Worm (Caenorhabditis elegans) whole organism, young adult: Measurements from ENCODE around the gene T23D5.8.
"Not testable (repeated sequence)": the region's sequence is repeated elsewhere in the genome, so short reads cannot be mapped to it uniquely, and the experiment has no call there.

Experiments
- B0019.2 ChIP-seq: fragments of 200-800 bp; sonication (Bioruptor generic); conservative IDR thresholded peaks from 2 replicates; pipeline ENCODE4 v1.3.6; 2022; ENCODE audit warnings: missing genetic modification reagents, missing genetic modification characterization, missing compliant biosample characterization
- B0336.3 ChIP-seq: fragments of 200-800 bp; sonication (Bioruptor generic); IDR thresholded peaks from 2 replicates; pipeline ENCODE4 v1.3.6; 2022; ENCODE audit warnings: missing genetic modification characterization, missing compliant biosample characterization
- C06A6.2 ChIP-seq: fragments of 200-800 bp; sonication (Bioruptor generic); conservative IDR thresholded peaks from 2 replicates; pipeline ENCODE4 v1.3.6; 2022; ENCODE audit warnings: missing genetic modification characterization, missing compliant biosample characterization
- F37B4.10 ChIP-seq: fragments of 200-800 bp; sonication (Bioruptor generic); IDR thresholded peaks from 2 replicates; pipeline ENCODE4 v1.3.6; 2022; ENCODE audit warnings: missing genetic modification characterization, missing compliant biosample characterization
- F55B11.4 ChIP-seq: sonication (generic microtip); optimal IDR thresholded peaks from 2 replicates; lab custom pipeline; 2016; ENCODE audit warnings: missing compliant biosample characterization, missing genetic modification characterization, borderline replicate concordance; ENCODE audit not compliant: insufficient read depth
- K12H6.12 ChIP-seq: fragments of 200-800 bp; sonication (Bioruptor generic); optimal IDR thresholded peaks from 2 replicates; lab custom pipeline; 2018; ENCODE audit warnings: mild to moderate bottlenecking, missing genetic modification characterization, missing compliant biosample characterization
- Y56A3A.18 ChIP-seq: fragments of 200-800 bp; sonication (Bioruptor generic); IDR thresholded peaks from 2 replicates; pipeline ENCODE4 v1.3.6; 2022; ENCODE audit warnings: missing genetic modification reagents, missing genetic modification characterization, missing compliant biosample characterization
- Y67H2A.10 ChIP-seq: fragments of 200-800 bp; sonication (Bioruptor generic); conservative IDR thresholded peaks from 2 replicates; pipeline ENCODE4 v1.3.6; 2022; ENCODE audit warnings: missing genetic modification reagents, missing genetic modification characterization, missing compliant biosample characterization
- Y95B8A.8 ChIP-seq: fragments of 200-800 bp; sonication (Bioruptor generic); IDR thresholded peaks from 2 replicates; pipeline ENCODE4 v1.3.6; 2022; ENCODE audit warnings: missing genetic modification reagents, missing genetic modification characterization, missing compliant biosample characterization
- ama-1 ChIP-seq, 3 experiments: fragments of 150-350 bp in 1 of 3; sonication (generic microtip) in 2 of 3; optimal IDR thresholded peaks; 2 replicates each; lab custom pipeline; 2014 to 2018; ENCODE audit warnings: missing biosample characterization in 2 of 3, missing genetic modification characterization in 2 of 3, missing genetic modification reagents in 2 of 3
- attf-3 ChIP-seq: fragments of 200-800 bp; sonication (Bioruptor generic); conservative IDR thresholded peaks from 2 replicates; pipeline ENCODE4 v1.3.6; 2022; ENCODE audit warnings: missing genetic modification reagents, missing genetic modification characterization, missing compliant biosample characterization
- attf-5 ChIP-seq: fragments of 200-800 bp; sonication (Bioruptor generic); optimal IDR thresholded peaks from 2 replicates; lab custom pipeline; 2018; ENCODE audit warnings: mild to moderate bottlenecking, missing genetic modification characterization, missing compliant biosample characterization
- bed-1 ChIP-seq: fragments of 200-800 bp; sonication (Bioruptor generic); IDR thresholded peaks from 2 replicates; pipeline ENCODE4 v1.3.6; 2022; ENCODE audit warnings: missing genetic modification reagents, missing genetic modification characterization, missing compliant biosample characterization
- ceh-79 ChIP-seq: sonication (generic microtip); optimal IDR thresholded peaks from 2 replicates; lab custom pipeline; 2017; ENCODE audit warnings: mild to moderate bottlenecking, missing genetic modification characterization, missing compliant biosample characterization
- chd-7 ChIP-seq: sonication (generic microtip); optimal IDR thresholded peaks from 2 replicates; lab custom pipeline; 2016; ENCODE audit warnings: mild to moderate bottlenecking, missing genetic modification characterization, moderate library complexity, missing compliant biosample characterization
- dox-1 ChIP-seq: fragments of 200-800 bp; sonication (Bioruptor generic); IDR thresholded peaks from 2 replicates; pipeline ENCODE4 v1.3.6; 2022; ENCODE audit warnings: missing genetic modification reagents, missing genetic modification characterization, missing compliant biosample characterization
- dpl-1 ChIP-seq: fragments of 150-350 bp; optimal IDR thresholded peaks from 2 replicates; lab custom pipeline; 2014; ENCODE audit warnings: missing biosample characterization, missing genetic modification reagents, missing genetic modification characterization
- egrh-3 ChIP-seq: fragments of 200-800 bp; sonication (Bioruptor generic); IDR thresholded peaks from 2 replicates; pipeline ENCODE4 v1.3.6; 2022; ENCODE audit warnings: missing genetic modification reagents, missing genetic modification characterization, missing compliant biosample characterization
- gei-17 ChIP-seq: fragments of 200-800 bp; sonication (Bioruptor generic); optimal IDR thresholded peaks from 2 replicates; lab custom pipeline; 2018; ENCODE audit warnings: mild to moderate bottlenecking, missing genetic modification characterization, missing compliant biosample characterization
- hlh-26 ChIP-seq: fragments of 200-800 bp; sonication (Bioruptor generic); conservative IDR thresholded peaks from 2 replicates; pipeline ENCODE4 v1.3.6; 2022; ENCODE audit warnings: missing genetic modification reagents, missing genetic modification characterization, missing compliant biosample characterization
- hmg-20 ChIP-seq: fragments of 200-800 bp; sonication (Bioruptor generic); IDR thresholded peaks from 2 replicates; pipeline ENCODE4 v1.3.6; 2022; ENCODE audit warnings: missing genetic modification reagents, missing genetic modification characterization, missing compliant biosample characterization
- hsf-1 ChIP-seq: fragments of 200-800 bp; sonication (Bioruptor generic); IDR thresholded peaks from 2 replicates; pipeline ENCODE4 v1.3.6; 2022; ENCODE audit warnings: missing genetic modification reagents, missing genetic modification characterization, missing compliant biosample characterization
- let-607 ChIP-seq, 2 experiments: fragments of 200-800 bp in 1 of 2; sonication (Bioruptor generic) in 1 of 2; sonication (generic microtip) in 1 of 2; optimal IDR thresholded peaks; 2 replicates each; lab custom pipeline; 2016 to 2018; ENCODE audit warnings: mild to moderate bottlenecking in 2 of 2, missing compliant biosample characterization in 2 of 2, missing genetic modification characterization in 2 of 2, moderate library complexity in 2 of 2, missing genotype in 1 of 2
- lin-54 ChIP-seq: fragments of 200-800 bp; sonication (Bioruptor generic); optimal IDR thresholded peaks from 2 replicates; lab custom pipeline; 2018; ENCODE audit warnings: mild to moderate bottlenecking, missing genetic modification characterization, missing compliant biosample characterization
- lir-1 ChIP-seq: fragments of 200-800 bp; sonication (Bioruptor generic); conservative IDR thresholded peaks from 2 replicates; pipeline ENCODE4 v1.3.6; 2022; ENCODE audit warnings: missing genetic modification reagents, missing genetic modification characterization, missing compliant biosample characterization
- nfya-1 ChIP-seq: sonication (generic microtip); optimal IDR thresholded peaks from 2 replicates; lab custom pipeline; 2017; ENCODE audit warnings: antibody characterized with exemption, missing compliant biosample characterization, missing genetic modification characterization, borderline replicate concordance; ENCODE audit not compliant: insufficient read depth
- nhr-80 ChIP-seq: sonication (generic microtip); optimal IDR thresholded peaks from 2 replicates; lab custom pipeline; 2016; ENCODE audit warnings: missing genetic modification characterization, missing compliant biosample characterization
- pbrm-1 ChIP-seq: fragments of 200-800 bp; sonication (Bioruptor generic); IDR thresholded peaks from 2 replicates; pipeline ENCODE4 v1.3.6; 2022; ENCODE audit warnings: missing genetic modification reagents, missing genetic modification characterization, missing compliant biosample characterization
- rcor-1 ChIP-seq: fragments of 200-800 bp; sonication (Bioruptor generic); IDR thresholded peaks from 2 replicates; pipeline ENCODE4 v1.3.6; 2022; ENCODE audit warnings: missing genetic modification reagents, missing genetic modification characterization, missing compliant biosample characterization
- rpc-1 ChIP-seq, 2 experiments: fragments of 150-350 bp in 1 of 2; sonication (generic microtip) in 1 of 2; optimal IDR thresholded peaks; 2 replicates each; lab custom pipeline; 2014 to 2018; ENCODE audit warnings: missing biosample characterization in 1 of 2, missing genetic modification characterization in 1 of 2, missing genetic modification reagents in 1 of 2, missing genotype in 1 of 2
- snpc-1.3 ChIP-seq: sonication (generic microtip); optimal IDR thresholded peaks from 2 replicates; lab custom pipeline; 2017; ENCODE audit warnings: missing genetic modification characterization, mild to moderate bottlenecking, missing compliant biosample characterization, antibody characterized with exemption, moderate library complexity, missing genotype, missing genetic modification reagents; ENCODE audit not compliant: insufficient read depth
- snpc-4 ChIP-seq, 5 experiments: fragments of 150-350 bp in 1 of 5; sonication (generic microtip) in 4 of 5; optimal IDR thresholded peaks; 2 replicates each; lab custom pipeline; 2014 to 2018; ENCODE audit warnings: missing genetic modification characterization in 5 of 5, missing biosample characterization in 3 of 5, antibody characterized with exemption in 2 of 5, mild to moderate bottlenecking in 2 of 5, missing compliant biosample characterization in 2 of 5, missing genotype in 2 of 5, moderate library complexity in 2 of 5, missing genetic modification reagents in 1 of 5
- zfh-2 ChIP-seq: fragments of 200-800 bp; sonication (Bioruptor generic); conservative IDR thresholded peaks from 2 replicates; pipeline ENCODE4 v1.3.6; 2022; ENCODE audit warnings: missing genetic modification reagents, missing genetic modification characterization, missing compliant biosample characterization
- ztf-25 ChIP-seq: fragments of 200-800 bp; sonication (Bioruptor generic); IDR thresholded peaks from 2 replicates; pipeline ENCODE4 v1.3.6; 2022; ENCODE audit warnings: missing genetic modification reagents, missing genetic modification characterization, missing compliant biosample characterization
- ztf-6 ChIP-seq: fragments of 200-800 bp; sonication (Bioruptor generic); IDR thresholded peaks from 2 replicates; pipeline ENCODE4 v1.3.6; 2022; ENCODE audit warnings: missing genetic modification reagents, missing genetic modification characterization, missing compliant biosample characterization

Gene T23D5.8

ce11 chrV:15748343-15748742 lies at the start of gene T23D5.8:
TSS of gene T23D5.8 (minus strand) at chrV:15748443.
- not testable (repeated sequence) for TF ChIP-seq attf-3 (GFP tag; lab: Robert Waterston, UW); Y56A3A.18; B0336.3 (GFP tag; lab: Robert Waterston, UW)
- TF ChIP-seq, all 124 proteins: peak for 0; not testable (repeated sequence) for 124

ce11 chrV:15796087-15796486 lies 47.8 kb upstream of the T23D5.8 start, which contains the start of gene nhr-223:
TSS of gene nhr-223 (plus strand) at chrV:15796387.
- TF ChIP-seq dpl-1 (GFP tag; lab: Kevin White, UChicago) (no peak), snpc-1.3 (tag; lab: Kevin White, UChicago) (no peak), egrh-3 (GFP tag; lab: Robert Waterston, UW) (no peak), B0019.2 (GFP tag; lab: Robert Waterston, UW) (no peak), hmg-20 (no peak), zfh-2 (no peak), ceh-79 (tag; lab: Kevin White, UChicago) (no peak), bed-1 (GFP tag; lab: Robert Waterston, UW) (no peak), snpc-4 (GFP tag; optimal IDR thresholded peaks at IDR 0.05; lab: Kevin White, UChicago) (no peak), snpc-4 (tag; optimal IDR thresholded peaks at IDR 0.05; lab: Kevin White, UChicago) (no peak), hlh-26 (GFP tag; lab: Robert Waterston, UW) (no peak), hsf-1 (no peak), F37B4.10 (no peak), lir-1 (GFP tag; lab: Robert Waterston, UW) (no peak), Y95B8A.8 (GFP tag; lab: Robert Waterston, UW) (no peak), C06A6.2 (GFP tag; lab: Robert Waterston, UW) (no peak), attf-5 (GFP tag; lab: Kevin White, UChicago) (no peak), rpc-1 (optimal IDR thresholded peaks at IDR 0.05; lab: Kevin White, UChicago) (no peak), rpc-1 (tag; optimal IDR thresholded peaks at IDR 0.05; lab: Kevin White, UChicago) (no peak), chd-7 (tag; lab: Kevin White, UChicago) (no peak), ama-1 (optimal IDR thresholded peaks at IDR 0.05; lab: Kevin White, UChicago) (no peak), ama-1 (GFP tag; optimal IDR thresholded peaks at IDR 0.05; lab: Kevin White, UChicago) (no peak)

- TF ChIP-seq nfya-1 (no peak), rcor-1 (no peak), ceh-79 (tag; lab: Kevin White, UChicago) (no peak), let-607 (tag; optimal IDR thresholded peaks at IDR 0.05; lab: Kevin White, UChicago) (no peak), dox-1 (GFP tag; lab: Robert Waterston, UW) (no peak), egrh-3 (GFP tag; lab: Robert Waterston, UW) (no peak), gei-17 (GFP tag; lab: Kevin White, UChicago) (no peak), pbrm-1 (GFP tag; lab: Robert Waterston, UW) (no peak), ztf-25 (no peak), K12H6.12 (tag; lab: Kevin White, UChicago) (no peak), lin-54 (no peak), Y67H2A.10 (GFP tag; lab: Robert Waterston, UW) (no peak), bed-1 (GFP tag; lab: Robert Waterston, UW) (no peak), Y56A3A.18 (no peak), ztf-6 (GFP tag; lab: Robert Waterston, UW) (no peak), F55B11.4 (tag; lab: Kevin White, UChicago) (no peak), nhr-80 (no peak)
Measured at ce11 chrV:15793270-15793669, 45.0 kb upstream of the T23D5.8 start, which contains the start of gene T26E4.7. TSS of gene T26E4.7 (plus strand) at chrV:15793570.
